Worm (Caenorhabditis elegans) whole organism, mixed stage, embryonic: ENCODE measurements around the gene fbxc-40.
A peak's percentile ranks its signal among the peaks of the same experiment; 100 is the strongest.
"Not testable (repeated sequence)": the region's sequence is repeated elsewhere in the genome, so short reads cannot be mapped to it uniquely, and the experiment has no call there.

Source experiments
- M03D4.4 ChIP-seq: sonication (generic microtip); optimal IDR thresholded peaks from 2 replicates; lab custom pipeline; 2017; ENCODE audit warnings: mild to moderate bottlenecking, missing genetic modification characterization, missing compliant biosample characterization
- bed-3 ChIP-seq: fragments of 200-800 bp; sonication (Bioruptor generic); optimal IDR thresholded peaks from 3 replicates; lab custom pipeline; 2018; ENCODE audit warnings: mild to moderate bottlenecking, missing genetic modification characterization, moderate library complexity, missing compliant biosample characterization
- ceh-39 ChIP-seq: fragments of 150-350 bp; optimal IDR thresholded peaks from 2 replicates; lab custom pipeline; 2014; ENCODE audit warnings: missing biosample characterization, missing genetic modification characterization
- ceh-43 ChIP-seq: fragments of 200-800 bp; sonication (Bioruptor generic); optimal IDR thresholded peaks from 2 replicates; lab custom pipeline; 2018; ENCODE audit warnings: mild to moderate bottlenecking, missing genetic modification characterization, moderate library complexity, missing compliant biosample characterization
- ceh-83 ChIP-seq: fragments of 200-800 bp; sonication (Bioruptor generic); optimal IDR thresholded peaks from 2 replicates; lab custom pipeline; 2018; ENCODE audit warnings: mild to moderate bottlenecking, missing genetic modification characterization, missing compliant biosample characterization
- ces-1 ChIP-seq: fragments of 150-350 bp; optimal IDR thresholded peaks from 2 replicates; lab custom pipeline; 2014; ENCODE audit warnings: missing biosample characterization, missing genetic modification reagents, missing genetic modification characterization
- cnd-1 ChIP-seq: fragments of 200-800 bp; sonication (Bioruptor generic); optimal IDR thresholded peaks from 2 replicates; lab custom pipeline; 2018; ENCODE audit warnings: mild to moderate bottlenecking, missing genetic modification characterization, missing compliant biosample characterization
- elt-3 ChIP-seq: fragments of 150-350 bp; optimal IDR thresholded peaks from 2 replicates; lab custom pipeline; 2014; ENCODE audit warnings: missing biosample characterization, missing genetic modification characterization
- flh-1 ChIP-seq: fragments of 200-800 bp; sonication (Bioruptor generic); optimal IDR thresholded peaks from 2 replicates; lab custom pipeline; 2018; ENCODE audit warnings: mild to moderate bottlenecking, missing genetic modification characterization, moderate library complexity, missing compliant biosample characterization
- ham-2 ChIP-seq: fragments of 200-800 bp; sonication (Bioruptor generic); optimal IDR thresholded peaks from 2 replicates; lab custom pipeline; 2018; ENCODE audit warnings: mild to moderate bottlenecking, missing genetic modification characterization, missing compliant biosample characterization
- hlh-1 ChIP-seq: fragments of 150-350 bp; optimal IDR thresholded peaks from 2 replicates; lab custom pipeline; 2014; ENCODE audit warnings: missing biosample characterization, missing genetic modification reagents, missing genetic modification characterization
- lin-13 ChIP-seq: fragments of 150-350 bp; optimal IDR thresholded peaks from 2 replicates; lab custom pipeline; 2014; ENCODE audit warnings: missing biosample characterization, missing genetic modification characterization
- lin-32 ChIP-seq: fragments of 200-800 bp; sonication (Bioruptor generic); optimal IDR thresholded peaks from 2 replicates; lab custom pipeline; 2018; ENCODE audit warnings: mild to moderate bottlenecking, missing genetic modification characterization, missing compliant biosample characterization
- lsy-2 ChIP-seq: fragments of 150-350 bp; optimal IDR thresholded peaks from 2 replicates; lab custom pipeline; 2014; ENCODE audit warnings: missing biosample characterization, missing genetic modification characterization
- mls-2 ChIP-seq: sonication (generic microtip); optimal IDR thresholded peaks from 2 replicates; lab custom pipeline; 2016; ENCODE audit warnings: mild to moderate bottlenecking, missing genetic modification characterization, moderate library complexity, missing compliant biosample characterization
- nhr-2 ChIP-seq: fragments of 150-350 bp; optimal IDR thresholded peaks from 2 replicates; lab custom pipeline; 2014; ENCODE audit warnings: missing biosample characterization, missing genetic modification characterization
- nhr-237 ChIP-seq: fragments of 150-350 bp; optimal IDR thresholded peaks from 2 replicates; lab custom pipeline; 2014; ENCODE audit warnings: missing biosample characterization, missing genetic modification characterization
- nhr-28 ChIP-seq: fragments of 150-350 bp; optimal IDR thresholded peaks from 2 replicates; lab custom pipeline; 2014; ENCODE audit warnings: missing biosample characterization, missing genetic modification characterization
- nhr-76 ChIP-seq: sonication (generic microtip); optimal IDR thresholded peaks from 2 replicates; lab custom pipeline; 2017; ENCODE audit warnings: missing biosample characterization, missing genetic modification characterization
- pha-4 ChIP-seq: fragments of 150-350 bp; optimal IDR thresholded peaks from 2 replicates; lab custom pipeline; 2018; ENCODE audit warnings: missing biosample characterization, missing genetic modification reagents, missing genetic modification characterization
- sem-2 ChIP-seq: fragments of 200-800 bp; sonication (Bioruptor generic); optimal IDR thresholded peaks from 2 replicates; lab custom pipeline; 2018; ENCODE audit warnings: mild to moderate bottlenecking, missing genetic modification characterization, missing compliant biosample characterization
- snpc-4 ChIP-seq: fragments of 150-350 bp; optimal IDR thresholded peaks from 2 replicates; lab custom pipeline; 2014; ENCODE audit warnings: missing biosample characterization, missing genetic modification characterization
- sptf-1 ChIP-seq: sonication (generic microtip); optimal IDR thresholded peaks from 2 replicates; lab custom pipeline; 2017; ENCODE audit warnings: mild to moderate bottlenecking, missing genetic modification characterization, moderate library complexity, missing compliant biosample characterization
- tbx-8 ChIP-seq: fragments of 200-800 bp; sonication (Bioruptor generic); optimal IDR thresholded peaks from 2 replicates; lab custom pipeline; 2018; ENCODE audit warnings: mild to moderate bottlenecking, missing genetic modification characterization, moderate library complexity, missing compliant biosample characterization
- unc-120 ChIP-seq: sonication (generic microtip); optimal IDR thresholded peaks from 2 replicates; lab custom pipeline; 2017; ENCODE audit warnings: missing genetic modification characterization, missing compliant biosample characterization; ENCODE audit not compliant: poor library complexity, severe bottlenecking
- unc-39 ChIP-seq: fragments of 150-350 bp; optimal IDR thresholded peaks from 2 replicates; lab custom pipeline; 2014; ENCODE audit warnings: missing biosample characterization, missing genetic modification characterization
- unc-62 ChIP-seq: fragments of 150-350 bp; optimal IDR thresholded peaks from 2 replicates; lab custom pipeline; 2014; ENCODE audit warnings: missing biosample characterization, missing genetic modification reagents, missing genetic modification characterization

fbxc-40 gene

DNA sequence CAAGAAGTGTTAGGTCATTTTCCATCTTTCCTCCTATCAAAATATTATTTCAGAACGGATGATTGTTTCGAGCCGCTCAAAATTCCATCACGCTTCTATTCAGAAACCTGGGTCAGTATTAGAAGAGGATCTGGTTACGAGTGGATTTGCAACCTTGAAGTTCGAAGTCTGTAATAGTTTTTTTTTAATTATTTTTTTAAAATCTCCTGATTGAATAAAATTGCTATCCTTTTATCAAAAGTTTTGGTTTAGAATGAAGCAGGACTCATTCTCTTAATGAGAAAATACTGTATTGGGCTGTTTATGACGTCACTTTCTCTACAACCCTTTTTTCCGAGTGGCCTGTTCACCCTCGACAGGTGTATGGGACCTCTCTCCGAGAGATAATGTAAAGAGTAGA is 2.6 kb downstream of the fbxc-40 start, which contains the start of gene fbxc-39:
Gene fbxc-39, plus strand, starts transcription at position 301 of the 400 bp plus-strand sequence.
- TF ChIP-seq nhr-237 (tag; lab: Kevin White, UChicago) = no peak
- TF ChIP-seq lsy-2 (tag; lab: Kevin White, UChicago) = no peak
- TF ChIP-seq hlh-1 (tag; lab: Kevin White, UChicago) = peak; percentile 22

ce11 chrII:991300-991699 is 5.5 kb downstream of the fbxc-40 start, which contains the start of gene fbxc-42:
fbxc-42 (plus strand) TSS chrII:991600.
- TF ChIP-seq nhr-2 (no peak), unc-120 (tag; lab: Kevin White, UChicago) (no peak), unc-62 (GFP tag; lab: Kevin White, UChicago) (no peak), lin-13 (tag; lab: Kevin White, UChicago) (no peak), ces-1 (GFP tag; lab: Kevin White, UChicago) (no peak), snpc-4 (tag; lab: Kevin White, UChicago) (no peak), hlh-1 (tag; lab: Kevin White, UChicago) (no peak), bed-3 (GFP tag; lab: Kevin White, UChicago) (no peak), pha-4 (tag; lab: Kevin White, UChicago) (no peak), cnd-1 (no peak), M03D4.4 (tag; lab: Kevin White, UChicago) (no peak), sem-2 (GFP tag; lab: Kevin White, UChicago) (no peak), nhr-28 (no peak), elt-3 (tag; lab: Kevin White, UChicago) (no peak)

- not testable (repeated sequence) for TF ChIP-seq ceh-83, lin-32, flh-1 (GFP tag; lab: Kevin White, UChicago)
Measured at ce11 chrII:994231-994630, 8.4 kb downstream of the fbxc-40 start, which contains the start of gene F45D11.7. F45D11.7 (plus strand) TSS chrII:994531.

- not testable (repeated sequence) for TF ChIP-seq unc-39, nhr-237, sptf-1 (tag; lab: Kevin White, UChicago)
Measured at ce11 chrII:996112-996511, 10.3 kb downstream of the fbxc-40 start, which contains the start of gene F45D11.11. F45D11.11 (minus strand) TSS chrII:996212.

DNA sequence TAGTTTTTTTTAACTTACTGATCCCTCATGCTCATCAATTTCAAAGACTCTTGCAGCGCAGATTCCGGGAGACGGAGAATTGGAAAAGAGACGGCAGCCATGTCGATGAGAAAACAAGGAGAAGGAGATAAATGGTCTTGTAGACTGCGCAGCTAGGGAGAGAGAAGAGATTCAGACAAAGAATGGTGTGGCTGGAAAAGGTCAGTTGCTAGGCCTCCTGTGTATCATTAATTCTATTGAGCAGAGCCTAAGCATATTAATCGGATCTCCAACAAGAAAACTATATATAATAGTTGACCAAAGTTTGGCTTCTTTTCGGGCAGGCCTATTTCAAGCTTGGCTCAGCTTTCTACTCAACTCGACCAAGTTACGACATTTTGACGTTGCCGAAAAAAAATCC is 13.7 kb downstream of the fbxc-40 start, which contains the start of gene fbxb-29:
Gene fbxb-29, minus strand, starts transcription at position 101 of the 400 bp plus-strand sequence.
- TF ChIP-seq nhr-76 (tag; lab: Kevin White, UChicago) = no peak
- TF ChIP-seq ceh-39 (tag; lab: Kevin White, UChicago) = no peak
- TF ChIP-seq mls-2 (tag; lab: Kevin White, UChicago) = no peak
- TF ChIP-seq cnd-1 = no peak
- TF ChIP-seq ham-2 (GFP tag; lab: Kevin White, UChicago) = no peak
- TF ChIP-seq snpc-4 (tag; lab: Kevin White, UChicago) = no peak
- no peak for TF ChIP-seq lin-32 (GFP tag; lab: Kevin White, UChicago)
- no peak for TF ChIP-seq M03D4.4 (tag; lab: Kevin White, UChicago)
- TF ChIP-seq ces-1 (GFP tag; lab: Kevin White, UChicago) = no peak
- TF ChIP-seq, all 35 proteins: peak for 0

DNA sequence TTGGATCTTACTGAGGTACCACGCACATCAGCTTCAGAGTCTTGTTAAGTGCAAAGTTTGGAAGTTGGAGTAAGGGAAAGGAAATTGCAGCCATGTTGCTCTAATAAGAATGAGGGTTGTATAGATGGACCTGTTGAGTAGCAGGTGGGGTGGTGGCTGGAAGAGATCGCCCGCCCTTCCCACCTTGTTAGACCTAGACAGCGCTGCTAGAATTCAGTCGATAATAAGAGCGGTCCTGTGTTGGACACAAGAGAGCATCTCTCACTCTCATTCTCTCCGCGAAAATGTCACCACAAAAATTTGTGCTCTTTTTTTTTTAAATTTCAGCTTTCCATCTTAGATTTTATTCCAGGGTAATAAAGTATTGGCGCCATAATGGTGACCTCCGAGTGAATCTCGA is 15.5 kb downstream of the fbxc-40 start, which contains the start of the genes fbxb-30 and F45D11.5:
Gene fbxb-30, minus strand, starts transcription at position 101 of the 400 bp plus-strand sequence.
Gene F45D11.5, plus strand, starts transcription at position 352 of the 400 bp plus-strand sequence.
- TF ChIP-seq cnd-1 (no peak), ceh-39 (tag; lab: Kevin White, UChicago) (no peak), lin-13 (tag; lab: Kevin White, UChicago) (no peak), sem-2 (GFP tag; lab: Kevin White, UChicago) (no peak), bed-3 (GFP tag; lab: Kevin White, UChicago) (no peak), ceh-43 (GFP tag; lab: Kevin White, UChicago) (no peak), tbx-8 (no peak)
